Fruit fly (Drosophila melanogaster) whole organism, embryonic: Measurements from ENCODE around the gene Atg2.

Experiments used
- B-H1 ChIP-seq: fragments of 200-800 bp; sonication (Bioruptor generic); IDR thresholded peaks from 3 replicates; pipeline ENCODE4 v1.3.6; 2022; ENCODE audit warnings: missing biosample characterization, missing genetic modification characterization
- BEAF-32 ChIP-seq: fragments of 200-800 bp; sonication (Bioruptor generic); optimal IDR thresholded peaks from 3 replicates; lab custom pipeline; 2017; ENCODE audit warnings: missing biosample characterization, missing genetic modification characterization, mild to moderate bottlenecking, moderate library complexity, missing genetic modification reagents
- CG1024 ChIP-seq: fragments of 200-800 bp; sonication (Bioruptor generic); IDR thresholded peaks from 2 replicates; pipeline ENCODE4 v1.3.6; 2022; ENCODE audit warnings: missing biosample characterization, missing genetic modification characterization
- CG10274 ChIP-seq: fragments of 200-800 bp; sonication (Bioruptor generic); optimal IDR thresholded peaks from 3 replicates; lab custom pipeline; 2017; ENCODE audit warnings: missing biosample characterization, mild to moderate bottlenecking, missing genetic modification characterization
- CG10431 ChIP-seq: fragments of 200-800 bp; sonication (Bioruptor generic); optimal IDR thresholded peaks from 3 replicates; lab custom pipeline; 2018; ENCODE audit warnings: missing biosample characterization, mild to moderate bottlenecking, missing genetic modification characterization
- CG11695 ChIP-seq: fragments of 200-800 bp; sonication (Bioruptor generic); IDR thresholded peaks from 3 replicates; pipeline ENCODE4 v1.3.6; 2022; ENCODE audit warnings: missing biosample characterization, missing genetic modification characterization
- CG12769 ChIP-seq: fragments of 200-800 bp; sonication (Bioruptor generic); optimal IDR thresholded peaks from 2 replicates; lab custom pipeline; 2019; ENCODE audit warnings: missing biosample characterization, mild to moderate bottlenecking, missing genetic modification characterization, moderate library complexity
- CG2120 ChIP-seq: fragments of 200-800 bp; sonication (Bioruptor generic); optimal IDR thresholded peaks from 3 replicates; lab custom pipeline; 2016; ENCODE audit warnings: missing biosample characterization, missing genetic modification characterization
- CG2202 ChIP-seq: fragments of 200-800 bp; sonication (Bioruptor generic); optimal IDR thresholded peaks from 2 replicates; lab custom pipeline; 2018; ENCODE audit warnings: missing biosample characterization, mild to moderate bottlenecking, missing genetic modification characterization
- CG2678 ChIP-seq: fragments of 200-800 bp; sonication (Bioruptor generic); optimal IDR thresholded peaks from 3 replicates; lab custom pipeline; 2019; ENCODE audit warnings: missing biosample characterization, mild to moderate bottlenecking, missing genetic modification characterization, moderate library complexity
- CG2875 ChIP-seq: fragments of 200-800 bp; sonication (Bioruptor generic); optimal IDR thresholded peaks from 2 replicates; lab custom pipeline; 2017; ENCODE audit warnings: missing biosample characterization, mild to moderate bottlenecking, missing genetic modification characterization, missing genetic modification reagents
- CG3163 ChIP-seq: fragments of 200-800 bp; sonication (Bioruptor generic); optimal IDR thresholded peaks from 3 replicates; lab custom pipeline; 2016; ENCODE audit warnings: missing biosample characterization, missing genetic modification characterization
- CG7963 ChIP-seq: fragments of 200-800 bp; sonication (Bioruptor generic); IDR thresholded peaks from 3 replicates; pipeline ENCODE4 v1.3.6; 2022; ENCODE audit warnings: missing biosample characterization, missing genetic modification characterization; ENCODE audit not compliant: partially characterized antibody
- CG8478 ChIP-seq: fragments of >200 bp; optimal IDR thresholded peaks from 2 replicates; lab custom pipeline; 2018
- CG9727 ChIP-seq: fragments of 200-800 bp; sonication (Bioruptor generic); optimal IDR thresholded peaks from 3 replicates; lab custom pipeline; 2017; ENCODE audit warnings: missing biosample characterization, mild to moderate bottlenecking, missing genetic modification characterization
- CHES-1-like ChIP-seq: fragments of 200-800 bp; sonication (Bioruptor generic); optimal IDR thresholded peaks from 2 replicates; lab custom pipeline; 2016; ENCODE audit warnings: missing biosample characterization, missing genetic modification characterization
- CTCF ChIP-seq: fragments of 200-800 bp; sonication (Bioruptor generic); optimal IDR thresholded peaks from 2 replicates; lab custom pipeline; 2017; ENCODE audit warnings: missing biosample characterization, mild to moderate bottlenecking, missing genetic modification characterization, moderate library complexity
- Chrac-16 ChIP-seq: fragments of 200-800 bp; sonication (Bioruptor generic); optimal IDR thresholded peaks from 3 replicates; lab custom pipeline; 2016; ENCODE audit warnings: missing biosample characterization, missing genetic modification characterization
- Dip2 ChIP-seq: fragments of 200-800 bp; sonication (Bioruptor generic); IDR thresholded peaks from 2 replicates; pipeline ENCODE4 v1.3.6; 2022; ENCODE audit warnings: missing biosample characterization, missing genetic modification characterization
- Ets65A ChIP-seq: fragments of 200-800 bp; sonication (Bioruptor generic); peaks from one replicate; lab custom pipeline; 2016; ENCODE audit warnings: missing biosample characterization, missing genetic modification characterization
- HLH3B ChIP-seq: fragments of 200-800 bp; sonication (Bioruptor generic); IDR thresholded peaks from 2 replicates; pipeline ENCODE4 v1.3.6; 2022; ENCODE audit warnings: missing biosample characterization, missing genetic modification characterization
- HLH4C ChIP-seq: fragments of 200-800 bp; sonication (Bioruptor generic); IDR thresholded peaks from 3 replicates; pipeline ENCODE4 v1.3.6; 2022; ENCODE audit warnings: missing biosample characterization, missing genetic modification characterization; ENCODE audit not compliant: partially characterized antibody
- Lpt ChIP-seq: fragments of >200 bp; optimal IDR thresholded peaks from 2 replicates; lab custom pipeline; 2018; ENCODE audit warnings: missing biosample characterization, missing genetic modification characterization
- MBD-R2 ChIP-seq: fragments of 200-800 bp; sonication (Bioruptor generic); IDR thresholded peaks from 2 replicates; pipeline ENCODE4 v1.3.6; 2022; ENCODE audit warnings: missing biosample characterization, missing genetic modification characterization
- Mrtf ChIP-seq: fragments of 200-800 bp; sonication (Bioruptor generic); IDR thresholded peaks from 3 replicates; pipeline ENCODE4 v1.3.6; 2022; ENCODE audit warnings: missing biosample characterization, missing genetic modification characterization
- Oli ChIP-seq: fragments of 200-800 bp; sonication (Bioruptor generic); optimal IDR thresholded peaks from 2 replicates; lab custom pipeline; 2018; ENCODE audit warnings: missing biosample characterization, mild to moderate bottlenecking, missing genetic modification characterization, moderate library complexity
- Sox100B ChIP-seq: fragments of 200-800 bp; sonication (Bioruptor generic); optimal IDR thresholded peaks from 3 replicates; lab custom pipeline; 2018; ENCODE audit warnings: missing biosample characterization, mild to moderate bottlenecking, missing genetic modification characterization
- ac ChIP-seq: fragments of 200-800 bp; sonication (Bioruptor generic); optimal IDR thresholded peaks from 3 replicates; lab custom pipeline; 2017; ENCODE audit warnings: missing biosample characterization, mild to moderate bottlenecking, missing genetic modification characterization
- al ChIP-seq: fragments of 200-800 bp; sonication (Bioruptor generic); IDR thresholded peaks from 2 replicates; pipeline ENCODE4 v1.3.6; 2022; ENCODE audit warnings: missing biosample characterization, missing genetic modification characterization
- ap ChIP-seq: fragments of 200-800 bp; sonication (Bioruptor generic); IDR thresholded peaks from 2 replicates; pipeline ENCODE4 v1.3.6; 2022; ENCODE audit warnings: missing biosample characterization, missing genetic modification characterization
- az2 ChIP-seq: fragments of 200-800 bp; sonication (Bioruptor generic); optimal IDR thresholded peaks from 3 replicates; lab custom pipeline; 2016; ENCODE audit warnings: missing biosample characterization, missing genetic modification characterization
- ci ChIP-seq: fragments of 200-800 bp; sonication (Bioruptor generic); IDR thresholded peaks from 3 replicates; pipeline ENCODE4 v1.3.6; 2022; ENCODE audit warnings: missing biosample characterization, missing genetic modification characterization
- crol ChIP-seq: fragments of 200-800 bp; sonication (Bioruptor generic); IDR thresholded peaks from 2 replicates; pipeline ENCODE4 v1.3.6; 2022; ENCODE audit warnings: missing biosample characterization, missing genetic modification characterization
- dmrt11E ChIP-seq: fragments of 200-800 bp; sonication (Bioruptor generic); optimal IDR thresholded peaks from 3 replicates; lab custom pipeline; 2018; ENCODE audit warnings: missing biosample characterization, mild to moderate bottlenecking, missing genetic modification characterization, moderate library complexity
- eve ChIP-seq, 2 experiments: fragments of >200 bp; optimal IDR thresholded peaks; 2 replicates each; lab custom pipeline; 2017; ENCODE audit warnings: missing biosample characterization in 2 of 2, missing genetic modification characterization in 2 of 2
- gsb-n ChIP-seq: fragments of 200-800 bp; sonication (Bioruptor generic); optimal IDR thresholded peaks from 3 replicates; lab custom pipeline; 2018; ENCODE audit warnings: missing biosample characterization, mild to moderate bottlenecking, missing genetic modification characterization
- knrl ChIP-seq: fragments of 200-800 bp; sonication (Bioruptor generic); IDR thresholded peaks from 3 replicates; pipeline ENCODE4 v1.3.6; 2022; ENCODE audit warnings: missing biosample characterization, missing genetic modification characterization; ENCODE audit not compliant: partially characterized antibody
- lov ChIP-seq, 2 experiments: fragments of 200-800 bp in 1 of 2; fragments of >200 bp in 1 of 2; sonication (Bioruptor generic) in 1 of 2; IDR thresholded peaks in 1 of 2; optimal IDR thresholded peaks in 1 of 2; 2 replicates in 1 of 2; 3 replicates in 1 of 2; pipeline versions ENCODE4 v1.3.6 to Lab custom; 2017 to 2022; ENCODE audit warnings: missing biosample characterization in 1 of 2, missing genetic modification characterization in 1 of 2
- nau ChIP-seq: fragments of 200-800 bp; sonication (Bioruptor generic); optimal IDR thresholded peaks from 3 replicates; lab custom pipeline; 2017; ENCODE audit warnings: missing biosample characterization, mild to moderate bottlenecking, missing genetic modification characterization, missing genetic modification reagents
- sc ChIP-seq, 3 experiments: fragments of >200 bp in 2 of 3; fragments of 200-800 bp in 1 of 3; sonication (Bioruptor generic) in 1 of 3; optimal IDR thresholded peaks; 2 replicates in 2 of 3; 3 replicates in 1 of 3; lab custom pipeline; 2017; ENCODE audit warnings: mild to moderate bottlenecking in 1 of 3, missing biosample characterization in 1 of 3, missing genetic modification characterization in 1 of 3, missing genetic modification reagents in 1 of 3
- scrt ChIP-seq: fragments of 200-800 bp; sonication (Bioruptor generic); optimal IDR thresholded peaks from 2 replicates; lab custom pipeline; 2018; ENCODE audit warnings: missing biosample characterization, mild to moderate bottlenecking, missing genetic modification characterization, moderate library complexity
- sd ChIP-seq: fragments of 200-800 bp; sonication (Bioruptor generic); optimal IDR thresholded peaks from 3 replicates; lab custom pipeline; 2018; ENCODE audit warnings: missing biosample characterization, mild to moderate bottlenecking, missing genetic modification characterization, moderate library complexity
- sob ChIP-seq: fragments of 200-800 bp; sonication (Bioruptor generic); IDR thresholded peaks from 2 replicates; pipeline ENCODE4 v1.3.6; 2022; ENCODE audit warnings: missing biosample characterization, missing genetic modification characterization
- stc ChIP-seq: fragments of 200-800 bp; sonication (Bioruptor generic); IDR thresholded peaks from 2 replicates; pipeline ENCODE4 v1.3.6; 2022; ENCODE audit warnings: missing biosample characterization, missing genetic modification characterization
- wor ChIP-seq: fragments of 200-800 bp; sonication (Bioruptor generic); IDR thresholded peaks from 2 replicates; pipeline ENCODE4 v1.3.6; 2022; ENCODE audit warnings: missing biosample characterization, missing genetic modification characterization
- zen2 ChIP-seq: fragments of 200-800 bp; sonication (Bioruptor generic); IDR thresholded peaks from 3 replicates; pipeline ENCODE4 v1.3.6; 2022; ENCODE audit warnings: missing biosample characterization, missing genetic modification characterization; ENCODE audit not compliant: partially characterized antibody

Gene Atg2

dm6 chr3L:2739450-2739849 lies 34.7 kb upstream of the Atg2 start, which contains the start of gene Acp62F:
TSS of gene Acp62F (plus strand) at chr3L:2739750.
- TF ChIP-seq CG1024 (GFP tag; lab: Robert Waterston, UW) (no peak), CG9727 (no peak), HLH3B (GFP tag; lab: Robert Waterston, UW) (no peak), sc (optimal IDR thresholded peaks at IDR 0.05; lab: Kevin White, UChicago) (no peak), sc (GFP tag; optimal IDR thresholded peaks at IDR 0.05; lab: Kevin White, UChicago) (no peak), gsb-n (tag; lab: Kevin White, UChicago) (no peak), CG11695 (GFP tag; lab: Robert Waterston, UW) (no peak), wor (GFP tag; lab: Robert Waterston, UW) (no peak), Mrtf (GFP tag; lab: Robert Waterston, UW) (no peak), Lpt (GFP tag; lab: Kevin White, UChicago) (no peak), CG2202 (no peak), scrt (no peak), eve (GFP tag; optimal IDR thresholded peaks at IDR 0.05; lab: Kevin White, UChicago) (no peak), az2 (GFP tag; lab: Kevin White, UChicago) (no peak), CG3163 (GFP tag; lab: Kevin White, UChicago) (no peak), ac (GFP tag; lab: Kevin White, UChicago) (no peak)

- TF ChIP-seq HLH4C (GFP tag; lab: Robert Waterston, UW) (no peak), Ets65A (GFP tag; lab: Kevin White, UChicago) (peak; percentile 19), Dip2 (GFP tag; lab: Robert Waterston, UW) (peak; percentile 24; the same call in 1 of the 2 replicates), CTCF (GFP tag; lab: Kevin White, UChicago) (peak; percentile 82), sd (tag; lab: Kevin White, UChicago) (peak; percentile 1), al (GFP tag; lab: Robert Waterston, UW) (no peak), CG10431 (GFP tag; lab: Kevin White, UChicago) (no peak)
Observed at dm6 chr3L:2743755-2744154, 30.4 kb upstream of the Atg2 start.

dm6 chr3L:2744963-2745362 lies 29.2 kb upstream of the Atg2 start:
- TF ChIP-seq sd (tag; lab: Kevin White, UChicago) (peak; percentile 91), crol (GFP tag; lab: Robert Waterston, UW) (no peak), stc (GFP tag; lab: Robert Waterston, UW) (0 out of 2 replicates have a peak, but pooled peaks have one; percentile 14), BEAF-32 (GFP tag; lab: Kevin White, UChicago) (no peak), Oli (no peak), CG12769 (tag; lab: Kevin White, UChicago) (peak; percentile 66), CHES-1-like (GFP tag; lab: Kevin White, UChicago) (no peak), nau (peak; percentile 77)
- TF ChIP-seq, all 482 proteins: peak for 4

dm6 chr3L:2745698-2746410 lies 28.3 kb upstream of the Atg2 start:
- TF ChIP-seq CG7963 (GFP tag; lab: Robert Waterston, UW) (no peak), ci (peak; percentile 32; the same call in 1 of the 3 replicates), CG8478 (lab: Kevin White, UChicago) (no peak), ap (no peak), CG2678 (tag; lab: Kevin White, UChicago) (peak; percentile 18), Sox100B (GFP tag; lab: Kevin White, UChicago) (no peak), zen2 (no peak), MBD-R2 (GFP tag; lab: Robert Waterston, UW) (no peak), Lpt (GFP tag; lab: Kevin White, UChicago) (no peak), dmrt11E (tag; lab: Kevin White, UChicago) (no peak), lov (optimal IDR thresholded peaks at IDR 0.05; lab: Kevin White, UChicago) (no peak), lov (GFP tag; IDR thresholded peaks at IDR 0.05; lab: Robert Waterston, UW) (no peak), B-H1 (GFP tag; lab: Robert Waterston, UW) (no peak), knrl (GFP tag; lab: Robert Waterston, UW) (no peak), CG2120 (GFP tag; lab: Kevin White, UChicago) (no peak), CG2875 (no peak), CG10274 (GFP tag; lab: Kevin White, UChicago) (no peak), sob (GFP tag; lab: Robert Waterston, UW) (0 out of 2 replicates have a peak, but pooled peaks have one; percentile 6), Chrac-16 (GFP tag; lab: Kevin White, UChicago) (no peak)
